Worm (Caenorhabditis elegans): ENCODE results near the gene C33G8.13.
A peak's percentile ranks its signal among the peaks of the same experiment; 100 is the strongest.

The C33G8.13 gene

DNA sequence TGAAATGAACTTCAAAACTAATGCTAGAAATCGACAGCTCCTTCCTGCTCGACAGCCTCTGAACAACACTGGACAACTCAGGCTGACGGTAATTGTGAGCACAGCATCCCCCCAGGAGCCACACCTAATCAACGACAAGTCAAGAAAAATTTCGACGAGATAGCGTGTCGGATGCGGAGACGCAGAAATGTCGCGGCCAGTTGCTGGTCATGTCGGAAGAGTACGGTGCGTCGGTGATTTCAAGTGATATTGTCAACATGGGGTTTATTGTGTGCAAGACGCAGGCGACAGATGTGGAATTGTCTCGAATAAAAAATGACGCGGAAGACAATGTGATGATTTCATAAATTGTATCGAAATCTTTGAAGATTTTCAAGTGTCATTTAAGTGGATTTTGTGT, 20.7 kb upstream of the C33G8.13 start, which contains the start of gene twk-11:
Gene twk-11, minus strand, starts transcription at position 101 of the 400 bp plus-strand sequence.
- no peak for TF ChIP-seq nhr-237 (tag; optimal IDR thresholded peaks at IDR 0.05)
- peak; percentile 7 for TF ChIP-seq aha-1 (tag)

DNA sequence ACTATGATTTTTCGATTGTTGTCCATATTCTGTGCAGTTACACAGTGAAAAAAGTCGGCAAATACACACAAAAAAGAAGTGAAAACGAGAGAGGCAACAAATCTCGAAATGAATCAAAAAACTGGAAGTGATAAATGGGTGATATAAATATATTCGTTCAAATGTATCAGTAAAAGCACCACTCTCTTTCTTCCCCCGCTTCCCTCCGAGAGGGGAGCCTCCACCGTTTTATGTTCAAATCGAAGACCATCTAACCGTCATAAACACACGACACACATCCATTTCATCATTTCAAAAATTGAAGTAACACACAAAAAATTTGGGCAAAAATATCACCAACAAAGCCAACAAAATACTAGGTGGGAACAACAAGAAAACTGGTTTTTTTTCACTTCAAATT, 11.3 kb upstream of the C33G8.13 start, which contains the start of gene F20A1.6:
Gene F20A1.6, minus strand, starts transcription at position 101 of the 400 bp plus-strand sequence.
- no peak for TF ChIP-seq fkh-10 (GFP tag; optimal IDR thresholded peaks at IDR 0.05)
- TF ChIP-seq ZK337.2 (GFP tag; IDR thresholded peaks at IDR 0.05): no peak
- no peak for TF ChIP-seq dmd-8 (GFP tag; IDR thresholded peaks at IDR 0.05)
- no peak for TF ChIP-seq Y5F2A.4 (GFP tag; optimal IDR thresholded peaks at IDR 0.05)
- TF ChIP-seq jun-1 (tag; optimal IDR thresholded peaks at IDR 0.05): no peak
- TF ChIP-seq nhr-41 (GFP tag; IDR thresholded peaks at IDR 0.05): no peak
- TF ChIP-seq zfp-3 (GFP tag; conservative IDR thresholded peaks at IDR 0.05): no peak
- no peak for TF ChIP-seq nhr-11 (tag; optimal IDR thresholded peaks at IDR 0.05)
- TF ChIP-seq F26F4.8 (GFP tag; conservative IDR thresholded peaks at IDR 0.05): no peak
- TF ChIP-seq lim-7 (GFP tag; IDR thresholded peaks at IDR 0.05): no peak

DNA sequence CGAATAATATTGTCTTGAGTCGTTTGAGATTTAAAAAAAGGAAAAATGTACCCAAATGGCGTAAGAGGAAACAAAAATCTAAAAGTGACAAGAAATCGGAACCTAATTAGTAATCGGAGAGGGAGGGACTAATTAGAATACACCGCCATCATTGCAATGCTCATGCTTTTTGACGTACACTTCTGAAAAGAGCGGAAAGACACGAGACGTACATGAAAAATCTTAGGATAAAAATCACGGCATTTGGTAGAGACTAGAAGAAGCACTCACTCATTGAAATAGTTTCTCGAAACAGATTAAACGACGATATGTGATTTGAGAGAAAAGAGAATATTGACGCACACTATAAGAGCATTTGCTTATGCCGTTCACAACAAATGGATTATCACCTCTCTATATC, 7.2 kb upstream of the C33G8.13 start:
- no peak for TF ChIP-seq F37D6.2 (tag; optimal IDR thresholded peaks at IDR 0.05)
- TF ChIP-seq lim-7 (GFP tag; IDR thresholded peaks at IDR 0.05): no peak
- no peak for TF ChIP-seq dmd-9 (GFP tag; IDR thresholded peaks at IDR 0.05)
- TF ChIP-seq nhr-42 (GFP tag; IDR thresholded peaks at IDR 0.05): no peak
- no peak for TF ChIP-seq madf-5 (GFP tag; IDR thresholded peaks at IDR 0.05)
- no peak for TF ChIP-seq mep-1 (tag; optimal IDR thresholded peaks at IDR 0.05)
- no peak for TF ChIP-seq unc-130 (GFP tag; optimal IDR thresholded peaks at IDR 0.05)
- TF ChIP-seq fkh-10 (GFP tag; optimal IDR thresholded peaks at IDR 0.05): no peak
- TF ChIP-seq ctbp-1 (GFP tag; IDR thresholded peaks at IDR 0.05): no peak
- TF ChIP-seq nhr-11 (tag; optimal IDR thresholded peaks at IDR 0.05): no peak
- TF ChIP-seq Y5F2A.4 (GFP tag; optimal IDR thresholded peaks at IDR 0.05): no peak
- no peak for TF ChIP-seq F49E8.2 (tag; optimal IDR thresholded peaks at IDR 0.05; ENCODE audit: borderline replicate concordance)
- TF ChIP-seq php-3 (GFP tag; IDR thresholded peaks at IDR 0.05): no peak
- TF ChIP-seq saeg-2 (GFP tag; IDR thresholded peaks at IDR 0.05): no peak
- no peak for TF ChIP-seq nhr-77 (tag; optimal IDR thresholded peaks at IDR 0.05)
- no peak for TF ChIP-seq Y105C5A.15 (GFP tag; IDR thresholded peaks at IDR 0.05)
- no peak for TF ChIP-seq ceh-28 (tag; optimal IDR thresholded peaks at IDR 0.05)
- TF ChIP-seq arid-1 (GFP tag; conservative IDR thresholded peaks at IDR 0.05): no peak
- no peak for TF ChIP-seq hlh-30 (tag; optimal IDR thresholded peaks at IDR 0.05; ENCODE audit: insufficient read depth)

DNA sequence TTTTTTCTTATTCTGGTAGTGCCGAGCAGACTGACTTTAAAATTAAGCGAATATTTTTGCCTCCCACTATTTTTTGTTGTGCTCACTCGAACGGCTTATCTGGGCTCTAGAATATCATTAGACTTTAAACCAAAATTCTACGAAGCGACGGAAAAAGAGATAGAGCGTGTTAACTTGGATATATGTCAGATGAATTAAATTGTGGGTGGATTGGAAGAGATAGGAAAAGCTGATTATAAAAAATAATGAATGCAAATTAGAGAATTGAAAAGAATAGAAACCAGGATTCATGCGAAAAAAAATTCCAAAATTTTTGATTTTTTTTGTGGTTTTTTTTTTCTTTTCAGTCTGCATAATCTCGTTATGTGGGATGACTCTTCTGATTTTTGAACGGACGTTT, 6.0 kb upstream of the C33G8.13 start, which contains the start of gene F20A1.4:
Gene F20A1.4, minus strand, starts transcription at position 101 of the 400 bp plus-strand sequence.
- TF ChIP-seq daf-19 (GFP tag; conservative IDR thresholded peaks at IDR 0.05) (no peak), F44E2.7 (GFP tag; IDR thresholded peaks at IDR 0.05) (no peak), Y105C5A.15 (GFP tag; IDR thresholded peaks at IDR 0.05) (no peak), gei-8 (GFP tag; optimal IDR thresholded peaks at IDR 0.05) (no peak), dmd-8 (GFP tag; IDR thresholded peaks at IDR 0.05) (no peak), R02D3.7 (tag; optimal IDR thresholded peaks at IDR 0.05) (no peak), nhr-237 (tag; optimal IDR thresholded peaks at IDR 0.05) (no peak), ceh-32 (tag; optimal IDR thresholded peaks at IDR 0.05; ENCODE audit: poor library complexity) (no peak), ztf-7 (tag; optimal IDR thresholded peaks at IDR 0.05) (no peak), fos-1 (tag; optimal IDR thresholded peaks at IDR 0.05) (no peak), sdz-12 (GFP tag; optimal IDR thresholded peaks at IDR 0.05) (no peak), nhr-76 (tag; optimal IDR thresholded peaks at IDR 0.05) (no peak), egl-27 (tag; optimal IDR thresholded peaks at IDR 0.05) (no peak), tag-97 (GFP tag; IDR thresholded peaks at IDR 0.05) (no peak), zfp-3 (GFP tag; conservative IDR thresholded peaks at IDR 0.05) (no peak), hif-1 (tag; optimal IDR thresholded peaks at IDR 0.05) (no peak), F49E8.2 (tag; optimal IDR thresholded peaks at IDR 0.05; ENCODE audit: borderline replicate concordance) (no peak), saeg-2 (GFP tag; IDR thresholded peaks at IDR 0.05) (no peak), unc-39 (tag; optimal IDR thresholded peaks at IDR 0.05) (no peak)

All from whole organism, L4 larva.